Worm (Caenorhabditis elegans): Measurements from ENCODE around the gene srh-5.

DNA sequence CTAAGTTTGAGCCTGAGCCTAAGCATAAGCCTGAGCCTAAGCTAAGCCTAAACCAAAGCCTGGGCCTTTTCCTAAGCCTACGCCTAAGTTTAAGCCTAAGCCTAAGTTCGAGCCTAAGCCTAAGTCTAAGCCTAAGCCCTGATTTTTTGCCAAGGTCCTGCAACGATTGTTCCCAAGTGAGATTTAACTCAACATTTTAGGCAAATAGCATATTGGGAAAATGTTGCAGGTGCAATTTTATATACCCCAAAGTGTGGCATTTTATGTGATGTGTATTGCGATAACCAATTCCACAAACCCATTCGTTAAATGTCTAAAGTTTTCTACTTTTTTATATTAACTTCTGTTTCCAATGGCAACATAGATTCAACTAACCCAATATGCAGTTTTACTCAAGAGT lies 23.2 kb upstream of the srh-5 start, which contains the start of gene irld-40:
- TF ChIP-seq aha-1 (tag): no peak
- TF ChIP-seq tag-97 (GFP tag; IDR thresholded peaks at IDR 0.05): no peak
- TF ChIP-seq ZK546.5 (tag; optimal IDR thresholded peaks at IDR 0.05): no peak
- TF ChIP-seq vab-7 (GFP tag; IDR thresholded peaks at IDR 0.05): no peak
- no peak for TF ChIP-seq ceh-28 (tag; optimal IDR thresholded peaks at IDR 0.05)
- TF ChIP-seq arid-1 (GFP tag; conservative IDR thresholded peaks at IDR 0.05): no peak
- no peak for TF ChIP-seq Y105C5A.15 (GFP tag; IDR thresholded peaks at IDR 0.05)

Data from whole organism, L4 larva.